Worm (Caenorhabditis elegans) whole organism, late embryonic: ENCODE measurements around the gene T01H3.2.
A peak's percentile ranks its signal among the peaks of the same experiment; 100 is the strongest.

Experiments
- C08G9.2 ChIP-seq: sonication (generic microtip); optimal IDR thresholded peaks from 2 replicates; lab custom pipeline; 2016; ENCODE audit warnings: mild to moderate bottlenecking, missing genetic modification characterization, moderate library complexity, missing compliant biosample characterization
- C38D4.7 ChIP-seq: fragments of 200-800 bp; sonication (Bioruptor generic); optimal IDR thresholded peaks from 2 replicates; lab custom pipeline; 2018; ENCODE audit warnings: mild to moderate bottlenecking, missing genetic modification characterization, moderate library complexity, missing compliant biosample characterization
- K09A11.1 ChIP-seq: sonication (generic microtip); optimal IDR thresholded peaks from 2 replicates; lab custom pipeline; 2017; ENCODE audit warnings: antibody characterized with exemption, mild to moderate bottlenecking, missing genetic modification characterization, missing compliant biosample characterization; ENCODE audit not compliant: insufficient read depth
- T23F11.4 ChIP-seq: fragments of 200-800 bp; sonication (Bioruptor generic); optimal IDR thresholded peaks from 2 replicates; lab custom pipeline; 2018; ENCODE audit warnings: mild to moderate bottlenecking, missing genetic modification characterization, missing compliant biosample characterization
- Y22D7AL.16 ChIP-seq: sonication (generic microtip); optimal IDR thresholded peaks from 2 replicates; lab custom pipeline; 2016; ENCODE audit warnings: missing genetic modification characterization, missing compliant biosample characterization
- ahr-1 ChIP-seq: sonication (generic microtip); optimal IDR thresholded peaks from 2 replicates; lab custom pipeline; 2016; ENCODE audit warnings: missing genetic modification characterization, missing compliant biosample characterization
- ama-1 ChIP-seq: fragments of 150-350 bp; optimal IDR thresholded peaks from 2 replicates; lab custom pipeline; 2014
- ceh-14 ChIP-seq: sonication (generic microtip); optimal IDR thresholded peaks from 2 replicates; lab custom pipeline; 2016; ENCODE audit warnings: missing genotype, missing genetic modification characterization, missing compliant biosample characterization
- ceh-18 ChIP-seq: sonication (generic microtip); optimal IDR thresholded peaks from 2 replicates; lab custom pipeline; 2016; ENCODE audit warnings: missing genetic modification characterization, missing compliant biosample characterization
- ceh-2 ChIP-seq: sonication (generic microtip); optimal IDR thresholded peaks from 2 replicates; lab custom pipeline; 2016; ENCODE audit warnings: missing genotype, missing genetic modification characterization, missing compliant biosample characterization
- ceh-22 ChIP-seq: sonication (generic microtip); optimal IDR thresholded peaks from 2 replicates; lab custom pipeline; 2017; ENCODE audit warnings: missing biosample characterization, missing genetic modification characterization
- ceh-30 ChIP-seq: fragments of 150-350 bp; optimal IDR thresholded peaks from 2 replicates; lab custom pipeline; 2014; ENCODE audit warnings: missing biosample characterization, missing genetic modification characterization
- ceh-31 ChIP-seq: sonication (generic microtip); optimal IDR thresholded peaks from 2 replicates; lab custom pipeline; 2016; ENCODE audit warnings: missing genetic modification characterization, missing compliant biosample characterization
- ceh-34 ChIP-seq: sonication (generic microtip); optimal IDR thresholded peaks from 2 replicates; lab custom pipeline; 2016; ENCODE audit warnings: mild to moderate bottlenecking, missing genetic modification characterization, missing compliant biosample characterization
- ceh-45 ChIP-seq: fragments of 200-800 bp; sonication (Bioruptor generic); IDR thresholded peaks from 2 replicates; pipeline ENCODE4 v1.3.6; 2022; ENCODE audit warnings: missing genetic modification reagents, missing genetic modification characterization, missing compliant biosample characterization
- ceh-9 ChIP-seq: sonication (generic microtip); optimal IDR thresholded peaks from 2 replicates; lab custom pipeline; 2016; ENCODE audit warnings: mild to moderate bottlenecking, missing genetic modification characterization, inconsistent platforms, missing compliant biosample characterization
- che-1 ChIP-seq: sonication (generic microtip); optimal IDR thresholded peaks from 2 replicates; lab custom pipeline; 2016; ENCODE audit warnings: mild to moderate bottlenecking, missing genetic modification characterization, missing compliant biosample characterization
- dve-1 ChIP-seq: sonication (generic microtip); optimal IDR thresholded peaks from 2 replicates; lab custom pipeline; 2017; ENCODE audit warnings: antibody characterized with exemption, mild to moderate bottlenecking, missing genetic modification characterization, missing compliant biosample characterization
- elt-2 ChIP-seq: sonication (generic microtip); optimal IDR thresholded peaks from 2 replicates; lab custom pipeline; 2016; ENCODE audit warnings: missing genetic modification reagents, missing genetic modification characterization, missing compliant biosample characterization
- eyg-1 ChIP-seq: sonication (generic microtip); optimal IDR thresholded peaks from 2 replicates; lab custom pipeline; 2016; ENCODE audit warnings: missing genotype, missing genetic modification characterization, missing compliant biosample characterization
- fkh-6 ChIP-seq: sonication (generic microtip); optimal IDR thresholded peaks from 2 replicates; lab custom pipeline; 2016; ENCODE audit warnings: missing genetic modification characterization, missing compliant biosample characterization
- hlh-13 ChIP-seq: fragments of 200-800 bp; sonication (Bioruptor generic); optimal IDR thresholded peaks from 2 replicates; lab custom pipeline; 2018; ENCODE audit warnings: mild to moderate bottlenecking, missing genetic modification characterization, missing compliant biosample characterization
- lim-6 ChIP-seq: sonication (generic microtip); optimal IDR thresholded peaks from 2 replicates; lab custom pipeline; 2016; ENCODE audit warnings: missing genetic modification characterization, missing compliant biosample characterization
- odd-2 ChIP-seq: sonication (generic microtip); optimal IDR thresholded peaks from 2 replicates; lab custom pipeline; 2017; ENCODE audit warnings: antibody characterized with exemption, mild to moderate bottlenecking, missing genetic modification characterization, missing compliant biosample characterization
- pat-9 ChIP-seq: fragments of 200-800 bp; sonication (Bioruptor generic); optimal IDR thresholded peaks from 2 replicates; lab custom pipeline; 2018; ENCODE audit warnings: mild to moderate bottlenecking, missing genetic modification characterization, moderate library complexity, missing compliant biosample characterization
- pqm-1 ChIP-seq: sonication (generic microtip); optimal IDR thresholded peaks from 2 replicates; lab custom pipeline; 2016; ENCODE audit warnings: missing genetic modification characterization, missing compliant biosample characterization
- pros-1 ChIP-seq: fragments of 150-350 bp; optimal IDR thresholded peaks from 2 replicates; lab custom pipeline; 2014; ENCODE audit warnings: missing biosample characterization, missing genetic modification reagents, missing genetic modification characterization
- rnt-1 ChIP-seq: sonication (generic microtip); optimal IDR thresholded peaks from 2 replicates; lab custom pipeline; 2016; ENCODE audit warnings: missing genetic modification characterization, missing compliant biosample characterization
- sdc-2 ChIP-seq: sonication (generic microtip); optimal IDR thresholded peaks from 2 replicates; lab custom pipeline; 2016; ENCODE audit warnings: missing genotype, missing genetic modification characterization, missing compliant biosample characterization
- sox-2 ChIP-seq: fragments of 200-800 bp; sonication (Bioruptor generic); IDR thresholded peaks from 2 replicates; pipeline ENCODE4 v1.3.6; 2022; ENCODE audit warnings: missing genetic modification reagents, missing genetic modification characterization, missing compliant biosample characterization
- syd-9 ChIP-seq: sonication (generic microtip); optimal IDR thresholded peaks from 2 replicates; lab custom pipeline; 2016; ENCODE audit warnings: mild to moderate bottlenecking, missing genetic modification characterization, moderate library complexity, missing compliant biosample characterization
- tbx-2 ChIP-seq: sonication (generic microtip); optimal IDR thresholded peaks from 2 replicates; lab custom pipeline; 2016; ENCODE audit warnings: missing genetic modification characterization, missing compliant biosample characterization
- unc-55 ChIP-seq: sonication (generic microtip); optimal IDR thresholded peaks from 2 replicates; lab custom pipeline; 2017; ENCODE audit warnings: missing biosample characterization, missing genetic modification reagents, missing genetic modification characterization
- unc-86 ChIP-seq: sonication (generic microtip); optimal IDR thresholded peaks from 2 replicates; lab custom pipeline; 2016; ENCODE audit warnings: missing genetic modification characterization, missing compliant biosample characterization
- zip-5 ChIP-seq: sonication (generic microtip); optimal IDR thresholded peaks from 2 replicates; lab custom pipeline; 2016; ENCODE audit warnings: missing genetic modification characterization, missing compliant biosample characterization

The T01H3.2 gene

ce11 chrII:7836613-7837226, 41.1 kb downstream of the T01H3.2 start:
- TF ChIP-seq ceh-18 (peak; percentile 63), unc-55 (GFP tag; lab: Kevin White, UChicago) (peak; percentile 43), fkh-6 (no peak), ceh-45 (GFP tag; lab: Robert Waterston, UW) (no peak), ceh-34 (tag; lab: Kevin White, UChicago) (peak; percentile 64), rnt-1 (tag; lab: Kevin White, UChicago) (peak; percentile 32)

ce11 chrII:7835314-7835713, 42.5 kb downstream of the T01H3.2 start, which contains the start of gene cex-2:
Gene cex-2, minus strand, starts transcription at chrII:7835414.
- TF ChIP-seq ceh-31 (tag; lab: Kevin White, UChicago) = no peak
- TF ChIP-seq unc-55 (GFP tag; lab: Kevin White, UChicago) = no peak
- TF ChIP-seq T23F11.4 (GFP tag; lab: Kevin White, UChicago) = no peak
- no peak for TF ChIP-seq pat-9 (tag; lab: Kevin White, UChicago)
- TF ChIP-seq dve-1 (tag; lab: Kevin White, UChicago) = no peak
- no peak for TF ChIP-seq C08G9.2 (tag; lab: Kevin White, UChicago)
- no peak for TF ChIP-seq sdc-2 (tag; lab: Kevin White, UChicago)
- TF ChIP-seq fkh-6 = no peak
- TF ChIP-seq pqm-1 = no peak
- TF ChIP-seq ceh-22 (tag; lab: Kevin White, UChicago) = no peak
- no peak for TF ChIP-seq ceh-30 (tag; lab: Kevin White, UChicago)
- no peak for TF ChIP-seq ama-1 (lab: Kevin White, UChicago)
- no peak for TF ChIP-seq ceh-45 (GFP tag; lab: Robert Waterston, UW)
- TF ChIP-seq sox-2 = no peak
- TF ChIP-seq, all 69 proteins: peak for 0

- no peak for TF ChIP-seq eyg-1 (tag; lab: Kevin White, UChicago)
- no peak for TF ChIP-seq unc-86 (tag; lab: Kevin White, UChicago)
- no peak for TF ChIP-seq ama-1 (lab: Kevin White, UChicago)
- no peak for TF ChIP-seq zip-5
These were observed 45.7 kb downstream of the T01H3.2 start, which contains the start of gene T09A5.14 for ce11 chrII:7832054-7832453. Gene T09A5.14, plus strand, starts transcription at chrII:7832354.

ce11 chrII:7829616-7830015, 48.2 kb downstream of the T01H3.2 start:
- TF ChIP-seq eyg-1 (tag; lab: Kevin White, UChicago) (no peak), lim-6 (tag; lab: Kevin White, UChicago) (no peak), ahr-1 (no peak), syd-9 (tag; lab: Kevin White, UChicago) (no peak), Y22D7AL.16 (no peak), che-1 (tag; lab: Kevin White, UChicago) (no peak), ceh-30 (tag; lab: Kevin White, UChicago) (no peak), ceh-2 (tag; lab: Kevin White, UChicago) (no peak), pros-1 (tag; lab: Kevin White, UChicago) (no peak), C38D4.7 (GFP tag; lab: Kevin White, UChicago) (no peak), ceh-22 (tag; lab: Kevin White, UChicago) (no peak), K09A11.1 (tag; lab: Kevin White, UChicago) (no peak), T23F11.4 (GFP tag; lab: Kevin White, UChicago) (no peak), tbx-2 (tag; lab: Kevin White, UChicago) (no peak), ceh-9 (tag; lab: Kevin White, UChicago) (no peak), ceh-14 (tag; lab: Kevin White, UChicago) (no peak)

ce11 chrII:7827883-7828282, 49.9 kb downstream of the T01H3.2 start:
- no peak for TF ChIP-seq odd-2 (tag; lab: Kevin White, UChicago)
- TF ChIP-seq elt-2 = peak; percentile 93
- no peak for TF ChIP-seq hlh-13
- no peak for TF ChIP-seq eyg-1 (tag; lab: Kevin White, UChicago)
